Fruit fly (Drosophila melanogaster): ENCODE results near the gene CG4259.

The CG4259 gene

DNA sequence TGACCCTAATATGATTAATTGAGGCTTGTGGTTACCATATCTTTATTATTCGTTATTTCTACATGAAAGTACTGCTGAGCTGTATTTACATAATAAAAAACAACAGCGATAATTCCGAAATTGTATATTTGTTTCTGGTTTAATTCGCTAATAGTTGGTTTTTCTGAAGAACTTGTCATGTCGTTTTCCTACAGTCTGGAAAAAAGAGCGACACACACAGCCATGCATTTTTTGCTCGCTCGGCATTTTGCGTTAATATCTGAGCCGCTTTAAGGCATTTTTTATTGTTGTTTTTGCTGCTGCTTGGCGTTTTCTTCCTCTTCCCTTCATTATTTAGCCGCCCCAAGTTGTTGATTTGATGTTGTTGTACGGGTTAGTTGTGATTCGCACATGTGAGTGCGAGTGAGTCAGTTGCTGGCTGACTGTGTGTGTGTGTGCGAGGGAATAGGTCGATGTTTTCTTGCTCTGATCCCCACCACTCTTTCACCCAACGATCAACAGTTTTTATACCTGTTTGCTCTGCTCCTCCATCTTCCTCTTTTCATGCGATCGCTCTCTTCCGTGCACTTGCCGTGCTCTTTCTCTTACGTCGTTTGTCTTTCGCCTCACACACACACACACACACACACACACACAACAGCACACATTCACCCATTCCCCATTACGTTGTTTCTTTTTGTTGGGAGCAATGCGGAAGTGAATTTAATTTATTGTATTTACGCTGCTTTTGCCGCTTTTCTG lies 46.2 kb upstream of the CG4259 start (continued):
- peak; percentile 80; the same call in 3 of the 4 replicates for TF ChIP-seq chinmo (GFP tag; IDR thresholded peaks at IDR 0.05; ENCODE audit: partially characterized antibody)
- no peak for TF ChIP-seq CG8089 (GFP tag; optimal IDR thresholded peaks at IDR 0.05)
- no peak for TF ChIP-seq Fer1 (GFP tag; optimal IDR thresholded peaks at IDR 0.05)
- no peak for TF ChIP-seq HLH4C (GFP tag; IDR thresholded peaks at IDR 0.05; ENCODE audit: partially characterized antibody)
- no peak for TF ChIP-seq ap (GFP tag; IDR thresholded peaks at IDR 0.05)
- no peak for TF ChIP-seq ken (GFP tag; IDR thresholded peaks at IDR 0.05)
- TF ChIP-seq h (optimal IDR thresholded peaks at IDR 0.05), result no peak
- no peak for TF ChIP-seq ara (GFP tag; IDR thresholded peaks at IDR 0.05)
- no peak for TF ChIP-seq fd102C (GFP tag; optimal IDR thresholded peaks at IDR 0.05)
- TF ChIP-seq pan (optimal IDR thresholded peaks at IDR 0.05), result no peak
- no peak for TF ChIP-seq pan (GFP tag; optimal IDR thresholded peaks at IDR 0.05 in 1 of 2, IDR thresholded peaks at IDR 0.05 in 1 of 2)
- TF ChIP-seq inv (GFP tag; IDR thresholded peaks at IDR 0.05; ENCODE audit: partially characterized antibody), result no peak
- TF ChIP-seq bowl (GFP tag; IDR thresholded peaks at IDR 0.05), result no peak
- no peak for TF ChIP-seq H15 (GFP tag; IDR thresholded peaks at IDR 0.05)
- TF ChIP-seq CG33213 (GFP tag; optimal IDR thresholded peaks at IDR 0.05), result no peak
- TF ChIP-seq toy (GFP tag; IDR thresholded peaks at IDR 0.05), result no peak
- no peak for TF ChIP-seq CG18262 (tag; optimal IDR thresholded peaks at IDR 0.05)
- no peak for TF ChIP-seq ac (GFP tag; optimal IDR thresholded peaks at IDR 0.05)
- no peak for TF ChIP-seq en (GFP tag; optimal IDR thresholded peaks at IDR 0.05)
- TF ChIP-seq Meics (GFP tag; optimal IDR thresholded peaks at IDR 0.05), result no peak
- peak; percentile 86 for TF ChIP-seq sd (tag; optimal IDR thresholded peaks at IDR 0.05)
- TF ChIP-seq fru (optimal IDR thresholded peaks at IDR 0.05), result no peak
- no peak for TF ChIP-seq Hmr (GFP tag; optimal IDR thresholded peaks at IDR 0.05)
- TF ChIP-seq CG14441 (GFP tag; IDR thresholded peaks at IDR 0.05), result no peak
- TF ChIP-seq Dip2 (GFP tag; IDR thresholded peaks at IDR 0.05), result no peak
- peak in 1 of 2 experiments; percentile 54 for TF ChIP-seq Hr78 (GFP tag; optimal IDR thresholded peaks at IDR 0.05)
- no peak for TF ChIP-seq CG6654 (GFP tag; optimal IDR thresholded peaks at IDR 0.05)
- TF ChIP-seq CG4730 (GFP tag; IDR thresholded peaks at IDR 0.05), result no peak
- no peak for TF ChIP-seq Stat92E (GFP tag; optimal IDR thresholded peaks at IDR 0.05)
- no peak for TF ChIP-seq CG9932 (GFP tag; IDR thresholded peaks at IDR 0.05)
- no peak for TF ChIP-seq CG14667 (GFP tag; IDR thresholded peaks at IDR 0.05)
- TF ChIP-seq CG7839 (tag; optimal IDR thresholded peaks at IDR 0.05), result no peak
- TF ChIP-seq danr (GFP tag; IDR thresholded peaks at IDR 0.05), result no peak
- TF ChIP-seq CG17612 (GFP tag; IDR thresholded peaks at IDR 0.05), result no peak
- peak; percentile 84 for TF ChIP-seq crol (GFP tag; IDR thresholded peaks at IDR 0.05)
- TF ChIP-seq CG9727 (GFP tag; optimal IDR thresholded peaks at IDR 0.05), result no peak
- TF ChIP-seq Sin3A (optimal IDR thresholded peaks at IDR 0.05), result no peak
- no peak for TF ChIP-seq ham (GFP tag; IDR thresholded peaks at IDR 0.05)
- 0 out of 2 replicates have a peak, but pooled peaks have one; percentile 28 for TF ChIP-seq bbx (GFP tag; IDR thresholded peaks at IDR 0.05; ENCODE audit: partially characterized antibody)
- TF ChIP-seq sna (GFP tag; IDR thresholded peaks at IDR 0.05; ENCODE audit: partially characterized antibody), result no peak
- TF ChIP-seq CG3163 (GFP tag; optimal IDR thresholded peaks at IDR 0.05), result peak; percentile 85
- TF ChIP-seq knrl (GFP tag; IDR thresholded peaks at IDR 0.05; ENCODE audit: partially characterized antibody), result 0 out of 3 replicates have a peak, but pooled peaks have one; percentile 11
- no peak for TF ChIP-seq CG17328 (GFP tag; IDR thresholded peaks at IDR 0.05)
- no peak for TF ChIP-seq CG2712 (tag; optimal IDR thresholded peaks at IDR 0.05)
- TF ChIP-seq CoRest (tag; optimal IDR thresholded peaks at IDR 0.05), result no peak
- TF ChIP-seq yki (optimal IDR thresholded peaks at IDR 0.05), result no peak
- peak; percentile 74; the same call in 1 of the 3 replicates for TF ChIP-seq CG2199 (GFP tag; IDR thresholded peaks at IDR 0.05)
- TF ChIP-seq gem (tag; optimal IDR thresholded peaks at IDR 0.05), result peak; percentile 2
- no peak for TF ChIP-seq ase (GFP tag; IDR thresholded peaks at IDR 0.05)
- no peak for TF ChIP-seq Atf6 (GFP tag; IDR thresholded peaks at IDR 0.05)
- no peak for TF ChIP-seq Mes4 (GFP tag; optimal IDR thresholded peaks at IDR 0.05)
- TF ChIP-seq bab2 (GFP tag; optimal IDR thresholded peaks at IDR 0.05), result no peak
